Worm (Caenorhabditis elegans) whole organism, midembryonic: Measurements from ENCODE around the gene Y51A2B.6.

Experiments
- T22C8.4 ChIP-seq: fragments of 200-800 bp; sonication (Bioruptor generic); IDR thresholded peaks from 2 replicates; pipeline ENCODE4 v1.3.6; 2022; ENCODE audit warnings: missing genetic modification characterization, missing compliant biosample characterization
- cog-1 ChIP-seq: sonication (generic microtip); optimal IDR thresholded peaks from 2 replicates; lab custom pipeline; 2016; ENCODE audit warnings: missing genetic modification characterization, missing compliant biosample characterization
- flt-1 ChIP-seq: fragments of 200-800 bp; sonication (Bioruptor generic); IDR thresholded peaks from 2 replicates; pipeline ENCODE4 v1.3.6; 2022; ENCODE audit warnings: missing genetic modification characterization, missing compliant biosample characterization
- klf-2 ChIP-seq: fragments of 200-800 bp; sonication (Bioruptor generic); conservative IDR thresholded peaks from 2 replicates; pipeline ENCODE4 v1.3.6; 2022; ENCODE audit warnings: missing genetic modification reagents, missing genetic modification characterization, missing compliant biosample characterization
- ref-1 ChIP-seq: fragments of 200-800 bp; sonication (Bioruptor generic); conservative IDR thresholded peaks from 2 replicates; pipeline ENCODE4 v1.3.6; 2022; ENCODE audit warnings: missing genetic modification reagents, missing genetic modification characterization, missing compliant biosample characterization
- tab-1 ChIP-seq: fragments of 200-800 bp; sonication (Bioruptor generic); IDR thresholded peaks from 2 replicates; pipeline ENCODE4 v1.3.6; 2022; ENCODE audit warnings: missing genetic modification characterization, missing compliant biosample characterization
- ztf-23 ChIP-seq: fragments of 200-800 bp; sonication (Bioruptor generic); IDR thresholded peaks from 2 replicates; pipeline ENCODE4 v1.3.6; 2022; ENCODE audit warnings: missing genetic modification reagents, missing genetic modification characterization, missing compliant biosample characterization
- ztf-29 ChIP-seq: fragments of 200-800 bp; sonication (Bioruptor generic); IDR thresholded peaks from 2 replicates; pipeline ENCODE4 v1.3.6; 2022; ENCODE audit warnings: missing genetic modification reagents, missing genetic modification characterization, missing compliant biosample characterization

DNA sequence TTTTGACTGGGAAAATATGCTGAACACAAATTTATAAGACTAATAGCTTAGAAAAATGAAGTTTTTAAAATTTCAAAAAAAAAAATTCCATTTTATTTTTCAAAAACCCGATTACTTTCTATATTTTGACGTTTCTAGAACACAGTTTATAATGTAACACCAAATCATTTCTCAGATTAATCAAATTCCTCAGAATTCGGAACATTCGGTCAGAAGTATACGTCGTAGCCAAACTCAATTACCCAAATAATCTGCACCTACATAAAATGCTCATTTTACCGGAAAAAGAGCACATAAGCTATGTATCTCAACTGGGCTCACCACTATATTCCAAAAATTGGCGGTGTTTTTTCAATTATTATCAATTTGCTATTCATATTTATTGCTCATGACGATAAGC, 26.7 kb upstream of the Y51A2B.6 start, which contains the start of gene srj-26:
- TF ChIP-seq ztf-23 = no peak
- TF ChIP-seq T22C8.4 (GFP tag; lab: Robert Waterston, UW) = no peak
- no peak for TF ChIP-seq tab-1 (GFP tag; lab: Robert Waterston, UW)
- TF ChIP-seq flt-1 (GFP tag; lab: Robert Waterston, UW) = no peak
- no peak for TF ChIP-seq klf-2 (GFP tag; lab: Robert Waterston, UW)
- no peak for TF ChIP-seq ztf-29 (GFP tag; lab: Robert Waterston, UW)
- no peak for TF ChIP-seq ref-1
- no peak for TF ChIP-seq cog-1
